Worm (Caenorhabditis elegans) whole organism, midembryonic: ENCODE measurements around the gene acr-16.
A peak's percentile ranks its signal among the peaks of the same experiment; 100 is the strongest.

Experiments
- T22C8.4 ChIP-seq: fragments of 200-800 bp; sonication (Bioruptor generic); IDR thresholded peaks from 2 replicates; pipeline ENCODE4 v1.3.6; 2022; ENCODE audit warnings: missing genetic modification characterization, missing compliant biosample characterization
- cog-1 ChIP-seq: sonication (generic microtip); optimal IDR thresholded peaks from 2 replicates; lab custom pipeline; 2016; ENCODE audit warnings: missing genetic modification characterization, missing compliant biosample characterization
- flt-1 ChIP-seq: fragments of 200-800 bp; sonication (Bioruptor generic); IDR thresholded peaks from 2 replicates; pipeline ENCODE4 v1.3.6; 2022; ENCODE audit warnings: missing genetic modification characterization, missing compliant biosample characterization
- klf-2 ChIP-seq: fragments of 200-800 bp; sonication (Bioruptor generic); conservative IDR thresholded peaks from 2 replicates; pipeline ENCODE4 v1.3.6; 2022; ENCODE audit warnings: missing genetic modification reagents, missing genetic modification characterization, missing compliant biosample characterization
- med-1 ChIP-seq: sonication (generic microtip); optimal IDR thresholded peaks from 2 replicates; lab custom pipeline; 2017; ENCODE audit warnings: missing genetic modification characterization, mild to moderate bottlenecking, missing compliant biosample characterization, antibody characterized with exemption, missing genetic modification reagents; ENCODE audit not compliant: insufficient read depth
- ref-1 ChIP-seq: fragments of 200-800 bp; sonication (Bioruptor generic); conservative IDR thresholded peaks from 2 replicates; pipeline ENCODE4 v1.3.6; 2022; ENCODE audit warnings: missing genetic modification reagents, missing genetic modification characterization, missing compliant biosample characterization
- tab-1 ChIP-seq: fragments of 200-800 bp; sonication (Bioruptor generic); IDR thresholded peaks from 2 replicates; pipeline ENCODE4 v1.3.6; 2022; ENCODE audit warnings: missing genetic modification characterization, missing compliant biosample characterization
- ztf-23 ChIP-seq: fragments of 200-800 bp; sonication (Bioruptor generic); IDR thresholded peaks from 2 replicates; pipeline ENCODE4 v1.3.6; 2022; ENCODE audit warnings: missing genetic modification reagents, missing genetic modification characterization, missing compliant biosample characterization
- ztf-29 ChIP-seq: fragments of 200-800 bp; sonication (Bioruptor generic); IDR thresholded peaks from 2 replicates; pipeline ENCODE4 v1.3.6; 2022; ENCODE audit warnings: missing genetic modification reagents, missing genetic modification characterization, missing compliant biosample characterization

Gene acr-16

ce11 chrV:8608483-8608882 is 47.5 kb downstream of the acr-16 start:
- TF ChIP-seq med-1 (no peak), klf-2 (GFP tag; lab: Robert Waterston, UW) (no peak), flt-1 (GFP tag; lab: Robert Waterston, UW) (no peak), tab-1 (GFP tag; lab: Robert Waterston, UW) (no peak), ztf-29 (GFP tag; lab: Robert Waterston, UW) (no peak), T22C8.4 (GFP tag; lab: Robert Waterston, UW) (no peak), ztf-23 (GFP tag; lab: Robert Waterston, UW) (no peak), cog-1 (tag; lab: Kevin White, UChicago) (no peak), ref-1 (GFP tag; lab: Robert Waterston, UW) (no peak)

- TF ChIP-seq med-1 (no peak), ztf-23 (GFP tag; lab: Robert Waterston, UW) (0 out of 2 replicates have a peak, but pooled peaks have one; percentile 42), ref-1 (GFP tag; lab: Robert Waterston, UW) (no peak)
Observed at ce11 chrV:8609776-8610529, 48.9 kb downstream of the acr-16 start.

ce11 chrV:8610633-8611404 is 49.8 kb downstream of the acr-16 start, which contains the start of gene fip-4:
Gene fip-4 (minus strand): TSS chrV:8611268.
- TF ChIP-seq T22C8.4 (GFP tag; lab: Robert Waterston, UW) = no peak
